Fruit fly (Drosophila melanogaster): ENCODE results near the gene Gbeta5.

Gbeta5 gene

dm6 chrX:8106281-8107050 is 45.6 kb downstream of the Gbeta5 start:
- TF ChIP-seq noc (tag; optimal IDR thresholded peaks at IDR 0.05), result peak; percentile 34

dm6 chrX:8101479-8102198 is 50.4 kb downstream of the Gbeta5 start, which contains the start of gene CG2258:
Gene CG2258 (minus strand): TSS chrX:8102095.
- TF ChIP-seq noc (tag; optimal IDR thresholded peaks at IDR 0.05), result peak; percentile 92

- no peak for TF ChIP-seq noc (tag; optimal IDR thresholded peaks at IDR 0.05)
Observed at dm6 chrX:8100826-8101079, 51.3 kb downstream of the Gbeta5 start.
